Fruit fly (Drosophila melanogaster): ENCODE results near the gene Myo28B1.
"Not testable (repeated sequence)": the region's sequence is repeated elsewhere in the genome, so short reads cannot be mapped to it uniquely, and the experiment has no call there.

Myo28B1 gene

dm6 chr2L:7703534-7703933 lies 37.7 kb downstream of the Myo28B1 start:
- TF ChIP-seq h (optimal IDR thresholded peaks at IDR 0.05) = no peak
- TF ChIP-seq psq (optimal IDR thresholded peaks at IDR 0.05) = no peak
- no peak for TF ChIP-seq insv (optimal IDR thresholded peaks at IDR 0.05)
- TF ChIP-seq ttk (optimal IDR thresholded peaks at IDR 0.05) = no peak
- TF ChIP-seq Sin3A (optimal IDR thresholded peaks at IDR 0.05) = no peak
- no peak for TF ChIP-seq Myc (optimal IDR thresholded peaks at IDR 0.05)

dm6 chr2L:7710580-7710979 lies 44.7 kb downstream of the Myo28B1 start, which contains the start of gene Ntl:
Gene Ntl, plus strand, starts transcription at chr2L:7710880.
- no peak for TF ChIP-seq psq (optimal IDR thresholded peaks at IDR 0.05)
- TF ChIP-seq h (optimal IDR thresholded peaks at IDR 0.05) = no peak
- TF ChIP-seq ttk (optimal IDR thresholded peaks at IDR 0.05) = no peak
- TF ChIP-seq insv (optimal IDR thresholded peaks at IDR 0.05) = no peak
- TF ChIP-seq Myc (optimal IDR thresholded peaks at IDR 0.05) = no peak
- no peak for TF ChIP-seq Sin3A (optimal IDR thresholded peaks at IDR 0.05)

dm6 chr2L:7711034-7711685 lies 45.3 kb downstream of the Myo28B1 start:
- no peak for TF ChIP-seq Sin3A (optimal IDR thresholded peaks at IDR 0.05)

- TF ChIP-seq Sin3A (optimal IDR thresholded peaks at IDR 0.05) (no peak), ttk (optimal IDR thresholded peaks at IDR 0.05) (no peak), Myc (optimal IDR thresholded peaks at IDR 0.05) (no peak), h (optimal IDR thresholded peaks at IDR 0.05) (no peak)
Observed at dm6 chr2L:7716545-7716944, 50.7 kb downstream of the Myo28B1 start, which contains the start of gene CG33296. Gene CG33296, minus strand, starts transcription at chr2L:7716645.

- TF ChIP-seq insv (optimal IDR thresholded peaks at IDR 0.05) (no peak), h (optimal IDR thresholded peaks at IDR 0.05) (no peak), ttk (optimal IDR thresholded peaks at IDR 0.05) (no peak), psq (optimal IDR thresholded peaks at IDR 0.05) (no peak), Myc (optimal IDR thresholded peaks at IDR 0.05) (no peak), Sin3A (optimal IDR thresholded peaks at IDR 0.05) (no peak)
Observed at dm6 chr2L:7719387-7719786, 53.5 kb downstream of the Myo28B1 start, which contains the start of gene CG13793. Gene CG13793, minus strand, starts transcription at chr2L:7719487.

- TF ChIP-seq h (optimal IDR thresholded peaks at IDR 0.05) (no peak), insv (optimal IDR thresholded peaks at IDR 0.05) (no peak)
Observed at dm6 chr2L:7722102-7722501, 56.3 kb downstream of the Myo28B1 start.

- TF ChIP-seq h (optimal IDR thresholded peaks at IDR 0.05) (no peak), insv (optimal IDR thresholded peaks at IDR 0.05) (no peak), Myc (optimal IDR thresholded peaks at IDR 0.05) (no peak), Sin3A (optimal IDR thresholded peaks at IDR 0.05) (no peak), ttk (optimal IDR thresholded peaks at IDR 0.05) (no peak), psq (optimal IDR thresholded peaks at IDR 0.05) (no peak)
Observed at dm6 chr2L:7722723-7723122, 56.9 kb downstream of the Myo28B1 start, which contains the start of gene CG13794. Gene CG13794, minus strand, starts transcription at chr2L:7722823.

dm6 chr2L:7726268-7726997 lies 60.6 kb downstream of the Myo28B1 start, which contains the start of gene CG13795:
Gene CG13795, minus strand, starts transcription at chr2L:7726298.
- TF ChIP-seq insv (optimal IDR thresholded peaks at IDR 0.05) (no peak), psq (optimal IDR thresholded peaks at IDR 0.05) (no peak), Sin3A (optimal IDR thresholded peaks at IDR 0.05) (no peak), h (optimal IDR thresholded peaks at IDR 0.05) (no peak), Myc (optimal IDR thresholded peaks at IDR 0.05) (no peak), ttk (optimal IDR thresholded peaks at IDR 0.05) (no peak)

- TF ChIP-seq psq, insv, Sin3A (optimal IDR thresholded peaks at IDR 0.05): not testable (repeated sequence)
Observed at dm6 chr2L:7732570-7732969, 66.7 kb downstream of the Myo28B1 start, which contains the start of gene CG13796. Gene CG13796, minus strand, starts transcription at chr2L:7732670.

- TF ChIP-seq Sin3A, ttk, Myc (optimal IDR thresholded peaks at IDR 0.05): not testable (repeated sequence)
Observed at dm6 chr2L:7738709-7739108, 72.9 kb downstream of the Myo28B1 start, which contains the start of gene CG31904. Gene CG31904, minus strand, starts transcription at chr2L:7738809.

All from Kc167 (cell line).